Worm (Caenorhabditis elegans) whole organism, L3 larva: ENCODE results near the gene hot-2.

Experiments
- ZK546.5 ChIP-seq: sonication (generic microtip); optimal IDR thresholded peaks from 2 replicates; lab custom pipeline; 2017; ENCODE audit warnings: missing biosample characterization, missing genetic modification characterization
- ama-1 ChIP-seq: fragments of 150-350 bp; optimal IDR thresholded peaks from 2 replicates; lab custom pipeline; 2018
- ceh-28 ChIP-seq: fragments of 150-350 bp; optimal IDR thresholded peaks from 2 replicates; lab custom pipeline; 2014; ENCODE audit warnings: missing biosample characterization, missing genetic modification reagents, missing genetic modification characterization
- ceh-82 ChIP-seq: fragments of 150-350 bp; optimal IDR thresholded peaks from 2 replicates; lab custom pipeline; 2014; ENCODE audit warnings: missing biosample characterization, missing genetic modification characterization
- daf-12 ChIP-seq: fragments of 150-350 bp; optimal IDR thresholded peaks from 2 replicates; lab custom pipeline; 2014; ENCODE audit warnings: missing biosample characterization, missing genetic modification reagents, missing genetic modification characterization
- egl-5 ChIP-seq: fragments of 150-350 bp; optimal IDR thresholded peaks from 2 replicates; lab custom pipeline; 2017; ENCODE audit warnings: missing biosample characterization, missing genetic modification reagents, missing genetic modification characterization, inconsistent platforms
- elt-1 ChIP-seq: fragments of 150-350 bp; optimal IDR thresholded peaks from 2 replicates; lab custom pipeline; 2014; ENCODE audit warnings: missing biosample characterization, missing genetic modification characterization
- elt-2 ChIP-seq: sonication (generic microtip); optimal IDR thresholded peaks from 2 replicates; lab custom pipeline; 2016; ENCODE audit warnings: missing genetic modification reagents, mild to moderate bottlenecking, missing genetic modification characterization, missing compliant biosample characterization
- elt-3 ChIP-seq, 3 experiments: fragments of 150-350 bp in 1 of 3; sonication (generic microtip) in 2 of 3; optimal IDR thresholded peaks; 2 replicates in 2 of 3; 4 replicates in 1 of 3; lab custom pipeline; 2014 to 2017; ENCODE audit warnings: missing biosample characterization in 3 of 3, missing genetic modification characterization in 3 of 3
- eor-1 ChIP-seq, 2 experiments: fragments of 150-350 bp; optimal IDR thresholded peaks; 2 replicates each; lab custom pipeline; 2014 to 2018; ENCODE audit warnings: missing biosample characterization in 2 of 2, missing genetic modification characterization in 2 of 2
- fkh-10 ChIP-seq: sonication (generic microtip); optimal IDR thresholded peaks from 2 replicates; lab custom pipeline; 2017; ENCODE audit warnings: missing biosample characterization, missing genetic modification reagents, missing genetic modification characterization
- fkh-2 ChIP-seq: fragments of 150-350 bp; optimal IDR thresholded peaks from 2 replicates; lab custom pipeline; 2014; ENCODE audit warnings: missing biosample characterization, missing genetic modification reagents, missing genetic modification characterization
- fos-1 ChIP-seq: fragments of 150-350 bp; optimal IDR thresholded peaks from 2 replicates; lab custom pipeline; 2014; ENCODE audit warnings: missing biosample characterization, missing genetic modification characterization
- hmg-11 ChIP-seq: sonication (generic microtip); optimal IDR thresholded peaks from 2 replicates; lab custom pipeline; 2016; ENCODE audit warnings: missing genetic modification characterization, missing compliant biosample characterization
- jun-1 ChIP-seq: fragments of 150-350 bp; optimal IDR thresholded peaks from 2 replicates; lab custom pipeline; 2014; ENCODE audit warnings: missing biosample characterization, missing genetic modification reagents, missing genetic modification characterization
- mml-1 ChIP-seq: fragments of 150-350 bp; sonication (generic microtip); optimal IDR thresholded peaks from 3 replicates; lab custom pipeline; 2014; ENCODE audit warnings: missing biosample characterization, missing genetic modification characterization
- nhr-12 ChIP-seq: fragments of 150-350 bp; optimal IDR thresholded peaks from 2 replicates; lab custom pipeline; 2014; ENCODE audit warnings: missing biosample characterization, missing genetic modification characterization
- nhr-23 ChIP-seq: fragments of 150-350 bp; optimal IDR thresholded peaks from 2 replicates; lab custom pipeline; 2014; ENCODE audit warnings: missing biosample characterization, missing genetic modification reagents, missing genetic modification characterization
- nhr-25 ChIP-seq: sonication (generic microtip); optimal IDR thresholded peaks from 2 replicates; lab custom pipeline; 2017; ENCODE audit warnings: missing biosample characterization, missing genetic modification characterization
- nhr-28 ChIP-seq: fragments of 150-350 bp; optimal IDR thresholded peaks from 2 replicates; lab custom pipeline; 2014; ENCODE audit warnings: missing biosample characterization, missing genetic modification characterization
- nhr-67 ChIP-seq: fragments of 150-350 bp; optimal IDR thresholded peaks from 2 replicates; lab custom pipeline; 2014; ENCODE audit warnings: missing biosample characterization, missing genetic modification characterization
- nhr-76 ChIP-seq: fragments of 150-350 bp; sonication (generic microtip); optimal IDR thresholded peaks from 5 replicates; lab custom pipeline; 2014; ENCODE audit warnings: missing biosample characterization, missing genetic modification characterization
- nhr-77 ChIP-seq: fragments of 150-350 bp; optimal IDR thresholded peaks from 2 replicates; lab custom pipeline; 2014; ENCODE audit warnings: missing biosample characterization, missing genetic modification characterization
- pha-4 ChIP-seq: fragments of 150-350 bp; optimal IDR thresholded peaks from 2 replicates; lab custom pipeline; 2014; ENCODE audit warnings: missing biosample characterization, missing genetic modification reagents, missing genetic modification characterization
- pqm-1 ChIP-seq: fragments of 150-350 bp; optimal IDR thresholded peaks from 2 replicates; lab custom pipeline; 2017; ENCODE audit warnings: missing biosample characterization, missing genetic modification characterization, inconsistent platforms
- sea-2 ChIP-seq: fragments of 150-350 bp; sonication (generic microtip); optimal IDR thresholded peaks from 4 replicates; lab custom pipeline; 2014; ENCODE audit warnings: missing biosample characterization, missing genetic modification reagents, missing genetic modification characterization
- skn-1 ChIP-seq: fragments of 150-350 bp; optimal IDR thresholded peaks from 2 replicates; lab custom pipeline; 2014; ENCODE audit warnings: missing biosample characterization, missing genetic modification characterization
- tbx-2 ChIP-seq: sonication (generic microtip); optimal IDR thresholded peaks from 2 replicates; lab custom pipeline; 2016; ENCODE audit warnings: mild to moderate bottlenecking, missing genetic modification characterization, missing compliant biosample characterization
- unc-39 ChIP-seq: sonication (generic microtip); optimal IDR thresholded peaks from 4 replicates; lab custom pipeline; 2017; ENCODE audit warnings: missing biosample characterization, missing genetic modification characterization
- unc-62 ChIP-seq: fragments of 150-350 bp; sonication (generic microtip); optimal IDR thresholded peaks from 4 replicates; lab custom pipeline; 2014; ENCODE audit warnings: missing biosample characterization, missing genetic modification reagents, missing genetic modification characterization
- zag-1 ChIP-seq: fragments of 150-350 bp; optimal IDR thresholded peaks from 2 replicates; lab custom pipeline; 2014; ENCODE audit warnings: missing biosample characterization, missing genetic modification characterization
- ztf-4 ChIP-seq: fragments of 150-350 bp; optimal IDR thresholded peaks from 2 replicates; lab custom pipeline; 2014; ENCODE audit warnings: missing biosample characterization, missing genetic modification characterization

hot-2 gene

DNA sequence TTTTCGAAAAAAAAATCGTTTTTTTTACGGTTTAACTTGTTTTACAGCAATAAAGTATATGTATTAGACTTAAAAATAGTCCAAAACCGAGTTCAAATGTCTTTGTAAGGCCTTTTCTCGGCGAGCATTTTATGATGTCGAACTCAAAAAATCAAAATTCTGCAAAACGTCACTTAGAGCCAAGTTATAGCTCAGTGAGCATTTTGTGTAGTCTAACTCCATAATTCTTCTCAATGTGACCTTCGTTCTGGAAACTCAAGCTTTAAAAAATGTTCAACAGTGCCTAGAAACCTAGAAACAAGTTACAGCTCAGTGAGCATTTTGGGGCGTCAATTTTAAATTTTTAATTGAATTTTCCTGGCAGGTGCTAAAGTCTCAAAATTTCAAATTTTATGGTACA, 1.2 kb downstream of the hot-2 start:
- TF ChIP-seq unc-39 (tag; lab: Kevin White, UChicago) (no peak), skn-1 (tag; lab: Kevin White, UChicago) (no peak), elt-2 (tag; lab: Kevin White, UChicago) (no peak), nhr-12 (no peak)

DNA sequence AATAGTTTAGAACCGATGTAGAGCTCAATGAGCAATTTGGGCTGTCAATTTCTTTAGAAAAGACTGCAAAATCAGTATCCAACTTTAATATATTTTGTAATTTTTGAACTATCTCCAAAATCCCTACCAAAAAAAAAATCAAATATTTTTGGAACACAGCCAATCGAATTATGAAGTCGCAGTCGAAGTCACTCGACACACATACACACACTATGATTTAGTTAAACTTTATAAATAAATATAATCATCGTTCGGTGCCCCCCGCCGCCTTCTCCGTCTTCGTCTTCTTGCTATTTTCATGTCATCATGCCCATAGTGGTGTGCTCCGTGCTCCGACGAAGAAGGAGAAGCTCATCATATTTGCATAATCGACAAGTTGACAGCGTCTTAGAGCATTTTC, 2.5 kb downstream of the hot-2 start:
- no peak for TF ChIP-seq nhr-76 (tag; lab: Kevin White, UChicago)
- no peak for TF ChIP-seq pha-4 (tag; lab: Kevin White, UChicago)
- TF ChIP-seq unc-62 = no peak
- TF ChIP-seq ceh-28 (tag; lab: Kevin White, UChicago) = no peak
- no peak for TF ChIP-seq daf-12 (tag; lab: Kevin White, UChicago)
- TF ChIP-seq mml-1 (tag; lab: Kevin White, UChicago) = no peak
- no peak for TF ChIP-seq egl-5 (tag; lab: Kevin White, UChicago)
- TF ChIP-seq sea-2 (GFP tag; lab: Kevin White, UChicago) = no peak
- no peak for TF ChIP-seq jun-1
- no peak for TF ChIP-seq fkh-2 (tag; lab: Kevin White, UChicago)
- no peak for TF ChIP-seq elt-1 (tag; lab: Kevin White, UChicago)
- TF ChIP-seq nhr-77 = no peak
- TF ChIP-seq ceh-82 = no peak
- no peak for TF ChIP-seq nhr-28 (tag; lab: Kevin White, UChicago)
- no peak for TF ChIP-seq zag-1 (tag; lab: Kevin White, UChicago)

DNA sequence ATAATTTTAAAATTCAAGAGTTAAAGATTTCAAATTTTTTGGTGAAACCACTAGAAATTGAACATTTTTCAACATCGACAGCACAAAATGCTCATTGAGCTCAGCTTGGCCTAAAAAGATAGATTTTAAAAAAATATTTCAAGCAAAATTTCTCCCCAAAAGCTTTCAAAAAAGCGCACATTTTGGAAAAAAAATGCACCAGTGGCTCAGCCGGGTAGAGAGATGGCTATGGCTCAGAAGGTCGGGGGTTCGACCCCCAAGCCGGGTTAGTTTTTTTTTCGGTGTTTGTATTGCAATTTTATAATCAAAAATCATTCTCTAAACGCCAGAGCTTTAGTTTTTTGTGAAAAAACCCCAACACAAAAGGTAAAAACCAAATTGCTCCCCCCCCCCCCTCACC, 3.2 kb downstream of the hot-2 start:
- no peak for TF ChIP-seq sea-2 (GFP tag; lab: Kevin White, UChicago)
- no peak for TF ChIP-seq zag-1 (tag; lab: Kevin White, UChicago)
- TF ChIP-seq pha-4 (tag; lab: Kevin White, UChicago) = no peak
- TF ChIP-seq ama-1 (lab: Kevin White, UChicago) = no peak
- no peak for TF ChIP-seq nhr-76 (tag; lab: Kevin White, UChicago)
- TF ChIP-seq ztf-4 = no peak
- no peak for TF ChIP-seq nhr-77
- TF ChIP-seq jun-1 = no peak
- TF ChIP-seq nhr-25 (tag; lab: Kevin White, UChicago) = no peak
- TF ChIP-seq nhr-23 (tag; lab: Kevin White, UChicago) = no peak
- no peak for TF ChIP-seq nhr-67 (tag; lab: Kevin White, UChicago)
- no peak for TF ChIP-seq fkh-10 (GFP tag; lab: Kevin White, UChicago)
- TF ChIP-seq ceh-28 (tag; lab: Kevin White, UChicago) = no peak
- no peak for TF ChIP-seq ZK546.5 (tag; lab: Kevin White, UChicago)

DNA sequence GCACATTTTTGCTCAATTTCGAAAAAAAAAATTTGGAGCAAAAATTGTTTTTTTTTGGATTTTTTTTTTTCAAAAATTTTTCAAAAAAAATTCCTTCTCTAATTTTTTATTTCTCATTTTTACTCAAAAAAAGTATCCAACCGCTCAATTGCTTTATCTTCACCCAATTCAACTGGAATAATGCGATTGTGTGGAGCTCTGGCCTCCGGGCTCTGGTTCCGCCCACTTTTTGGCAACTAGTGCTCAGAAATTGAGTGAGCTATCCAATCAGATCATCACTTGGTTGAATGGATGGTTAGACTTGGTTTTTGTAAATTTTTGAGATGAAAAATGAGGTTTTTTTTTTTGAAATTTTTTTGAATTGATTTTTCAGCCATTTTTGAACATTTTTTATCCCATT, 4.3 kb downstream of the hot-2 start:
- TF ChIP-seq hmg-11 (tag; lab: Kevin White, UChicago) (no peak), nhr-67 (tag; lab: Kevin White, UChicago) (no peak), ama-1 (lab: Kevin White, UChicago) (no peak), nhr-76 (tag; lab: Kevin White, UChicago) (no peak), daf-12 (tag; lab: Kevin White, UChicago) (no peak), mml-1 (tag; lab: Kevin White, UChicago) (no peak), pha-4 (tag; lab: Kevin White, UChicago) (no peak), elt-1 (tag; lab: Kevin White, UChicago) (no peak), jun-1 (no peak), fos-1 (tag; lab: Kevin White, UChicago) (no peak), elt-3 (tag; optimal IDR thresholded peaks at IDR 0.05; lab: Kevin White, UChicago) (no peak), pqm-1 (no peak), nhr-23 (tag; lab: Kevin White, UChicago) (no peak)

DNA sequence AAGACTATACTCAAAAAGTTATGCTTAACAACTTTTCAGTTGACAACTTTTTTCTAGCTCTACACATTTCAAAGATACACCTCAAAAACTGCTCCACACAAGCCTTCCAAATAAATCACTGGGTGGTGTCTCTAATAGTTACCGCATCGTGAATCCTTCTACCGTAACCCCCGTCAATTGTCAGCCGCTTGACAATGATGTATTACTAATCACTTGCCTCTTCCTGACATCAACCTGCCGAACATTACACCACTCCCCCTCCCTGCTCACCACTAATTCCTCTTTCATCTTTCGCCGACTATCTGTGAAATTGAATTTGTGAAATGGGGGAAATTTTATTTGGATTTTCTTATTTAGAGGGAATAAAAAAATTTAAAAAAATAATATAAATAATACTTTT, 7.1 kb downstream of the hot-2 start:
- TF ChIP-seq tbx-2 (tag; lab: Kevin White, UChicago) (no peak), sea-2 (GFP tag; lab: Kevin White, UChicago) (no peak), ztf-4 (no peak), unc-62 (no peak), fkh-2 (tag; lab: Kevin White, UChicago) (no peak), nhr-28 (tag; lab: Kevin White, UChicago) (no peak), ceh-28 (tag; lab: Kevin White, UChicago) (no peak), egl-5 (tag; lab: Kevin White, UChicago) (no peak), fos-1 (tag; lab: Kevin White, UChicago) (no peak), nhr-77 (no peak), pha-4 (tag; lab: Kevin White, UChicago) (no peak), eor-1 (tag; optimal IDR thresholded peaks at IDR 0.05; lab: Kevin White, UChicago) (no peak), nhr-67 (tag; lab: Kevin White, UChicago) (no peak)
- TF ChIP-seq, all 47 proteins: peak for 0
